Worm (Caenorhabditis elegans) whole organism, young adult: ENCODE data around the gene F10G2.1.

ENCODE experiments used
- ama-1 ChIP-seq, 3 experiments: fragments of 150-350 bp in 1 of 3; sonication (generic microtip) in 2 of 3; optimal IDR thresholded peaks; 2 replicates each; lab custom pipeline; 2014 to 2018; ENCODE audit warnings: missing biosample characterization in 2 of 3, missing genetic modification characterization in 2 of 3, missing genetic modification reagents in 2 of 3
- egl-44 ChIP-seq: fragments of 200-800 bp; sonication (Bioruptor generic); IDR thresholded peaks from 2 replicates; pipeline ENCODE4 v1.3.6; 2022; ENCODE audit warnings: missing genetic modification reagents, missing genetic modification characterization, missing compliant biosample characterization
- repo-1 ChIP-seq: sonication (generic microtip); optimal IDR thresholded peaks from 2 replicates; lab custom pipeline; 2017; ENCODE audit warnings: mild to moderate bottlenecking, missing genetic modification characterization, missing compliant biosample characterization
- unc-62 ChIP-seq: fragments of 150-350 bp; optimal IDR thresholded peaks from 2 replicates; lab custom pipeline; 2014; ENCODE audit warnings: missing biosample characterization, missing genetic modification reagents, missing genetic modification characterization
- ztf-28 ChIP-seq: fragments of 200-800 bp; sonication (Bioruptor generic); IDR thresholded peaks from 2 replicates; pipeline ENCODE4 v1.3.6; 2022; ENCODE audit warnings: missing genetic modification reagents, missing genetic modification characterization, missing compliant biosample characterization

DNA sequence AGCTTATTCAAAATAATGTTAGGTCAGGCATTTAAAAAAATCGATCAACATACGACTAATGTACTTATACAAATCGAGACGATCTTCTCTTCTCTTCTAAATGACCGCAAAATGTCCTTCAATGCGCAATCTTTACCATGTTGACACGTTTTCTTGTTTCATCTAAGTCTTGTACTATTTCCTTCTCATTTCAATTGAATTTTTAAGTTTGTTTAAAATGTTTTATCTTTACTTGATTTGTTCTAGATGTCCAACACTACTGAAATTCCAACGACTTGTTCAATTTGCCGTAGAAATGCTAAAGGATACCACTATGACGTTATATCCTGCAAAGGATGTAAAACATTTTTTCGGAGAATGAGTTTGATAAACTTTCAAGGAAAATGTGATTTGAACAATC is 9.6 kb downstream of the F10G2.1 start, which contains the start of the genes nhr-263 and nhr-148:
- no peak for TF ChIP-seq egl-44 (GFP tag; lab: Robert Waterston, UW)
- TF ChIP-seq unc-62 (GFP tag; lab: Kevin White, UChicago), result no peak
- no peak for TF ChIP-seq ztf-28 (GFP tag; lab: Robert Waterston, UW)
- TF ChIP-seq repo-1 (tag; lab: Kevin White, UChicago), result no peak
- no peak for TF ChIP-seq ama-1 (optimal IDR thresholded peaks at IDR 0.05; lab: Kevin White, UChicago)
- TF ChIP-seq ama-1 (GFP tag; optimal IDR thresholded peaks at IDR 0.05; lab: Kevin White, UChicago), result no peak
